Worm (Caenorhabditis elegans) whole organism, L2 larva: Measurements from ENCODE around the gene trd-1.

ENCODE experiments used
- C34F6.9 ChIP-seq: fragments of 150-350 bp; optimal IDR thresholded peaks from 2 replicates; lab custom pipeline; 2014; ENCODE audit warnings: missing biosample characterization, missing genetic modification characterization
- F13H6.1 ChIP-seq: sonication (generic microtip); optimal IDR thresholded peaks from 2 replicates; lab custom pipeline; 2016; ENCODE audit warnings: missing genetic modification characterization, missing compliant biosample characterization
- R02D3.7 ChIP-seq: fragments of 150-350 bp; optimal IDR thresholded peaks from 2 replicates; lab custom pipeline; 2014; ENCODE audit warnings: missing biosample characterization, missing genetic modification characterization
- Y55F3AM.14 ChIP-seq: fragments of 200-800 bp; sonication (Bioruptor generic); optimal IDR thresholded peaks from 2 replicates; lab custom pipeline; 2018; ENCODE audit warnings: mild to moderate bottlenecking, missing genetic modification characterization, missing compliant biosample characterization
- ZK546.5 ChIP-seq: sonication (generic microtip); optimal IDR thresholded peaks from 2 replicates; lab custom pipeline; 2017; ENCODE audit warnings: missing biosample characterization, missing genetic modification characterization
- ama-1 ChIP-seq: fragments of 150-350 bp; optimal IDR thresholded peaks from 2 replicates; lab custom pipeline; 2018; ENCODE audit warnings: inconsistent platforms
- blmp-1 ChIP-seq: sonication (generic microtip); optimal IDR thresholded peaks from 2 replicates; lab custom pipeline; 2017; ENCODE audit warnings: missing genetic modification characterization, mild to moderate bottlenecking, missing compliant biosample characterization, antibody characterized with exemption, moderate library complexity; ENCODE audit not compliant: insufficient read depth
- crh-2 ChIP-seq: sonication (generic microtip); optimal IDR thresholded peaks from 2 replicates; lab custom pipeline; 2017; ENCODE audit warnings: missing biosample characterization, missing genetic modification characterization
- dmd-4 ChIP-seq: sonication (generic microtip); optimal IDR thresholded peaks from 2 replicates; lab custom pipeline; 2017; ENCODE audit warnings: missing biosample characterization, missing genetic modification characterization
- egl-27 ChIP-seq: sonication (generic microtip); optimal IDR thresholded peaks from 3 replicates; lab custom pipeline; 2017; ENCODE audit warnings: missing biosample characterization, missing genetic modification reagents, missing genetic modification characterization
- fos-1 ChIP-seq: fragments of 150-350 bp; optimal IDR thresholded peaks from 2 replicates; lab custom pipeline; 2014; ENCODE audit warnings: missing biosample characterization, missing genetic modification characterization
- gmeb-1 ChIP-seq: fragments of 150-350 bp; optimal IDR thresholded peaks from 2 replicates; lab custom pipeline; 2014; ENCODE audit warnings: missing biosample characterization, missing genetic modification characterization
- lin-11 ChIP-seq: fragments of 150-350 bp; sonication (generic microtip); optimal IDR thresholded peaks from 2 replicates; lab custom pipeline; 2014; ENCODE audit warnings: missing biosample characterization, missing genetic modification characterization, inconsistent platforms, mixed read lengths
- lin-13 ChIP-seq: fragments of 150-350 bp; optimal IDR thresholded peaks from 2 replicates; lab custom pipeline; 2014; ENCODE audit warnings: missing biosample characterization, missing genetic modification reagents, missing genetic modification characterization
- lin-39 ChIP-seq: fragments of 150-350 bp; optimal IDR thresholded peaks from 2 replicates; lab custom pipeline; 2014; ENCODE audit warnings: missing biosample characterization, missing genetic modification reagents, missing genetic modification characterization
- lsy-2 ChIP-seq, 2 experiments: fragments of 150-350 bp in 1 of 2; sonication (generic microtip) in 1 of 2; optimal IDR thresholded peaks; 2 replicates each; lab custom pipeline; 2014 to 2017; ENCODE audit warnings: missing biosample characterization in 2 of 2, missing genetic modification characterization in 2 of 2
- mbf-1 ChIP-seq: sonication (generic microtip); optimal IDR thresholded peaks from 2 replicates; lab custom pipeline; 2017; ENCODE audit warnings: missing biosample characterization, missing genetic modification characterization
- nhr-11 ChIP-seq: fragments of 150-350 bp; optimal IDR thresholded peaks from 2 replicates; lab custom pipeline; 2014; ENCODE audit warnings: missing biosample characterization, missing genetic modification characterization
- nhr-129 ChIP-seq: fragments of 150-350 bp; optimal IDR thresholded peaks from 2 replicates; lab custom pipeline; 2014; ENCODE audit warnings: missing biosample characterization, missing genetic modification characterization
- nhr-21 ChIP-seq: fragments of 150-350 bp; optimal IDR thresholded peaks from 2 replicates; lab custom pipeline; 2014; ENCODE audit warnings: missing biosample characterization, missing genetic modification characterization
- nhr-237 ChIP-seq: fragments of 150-350 bp; optimal IDR thresholded peaks from 2 replicates; lab custom pipeline; 2014; ENCODE audit warnings: missing biosample characterization, missing genetic modification characterization
- nhr-25 ChIP-seq: fragments of 150-350 bp; sonication (generic microtip); optimal IDR thresholded peaks from 3 replicates; lab custom pipeline; 2014; ENCODE audit warnings: missing biosample characterization, missing genetic modification characterization
- nhr-77 ChIP-seq: fragments of 150-350 bp; optimal IDR thresholded peaks from 2 replicates; lab custom pipeline; 2014; ENCODE audit warnings: missing biosample characterization, missing genetic modification characterization
- peb-1 ChIP-seq: fragments of 150-350 bp; optimal IDR thresholded peaks from 2 replicates; lab custom pipeline; 2014; ENCODE audit warnings: missing biosample characterization, missing genetic modification characterization
- sem-4 ChIP-seq: fragments of 150-350 bp; optimal IDR thresholded peaks from 2 replicates; lab custom pipeline; 2014; ENCODE audit warnings: missing biosample characterization, missing genetic modification reagents, missing genetic modification characterization
- skn-1 ChIP-seq: sonication (generic microtip); optimal IDR thresholded peaks from 2 replicates; lab custom pipeline; 2017; ENCODE audit warnings: missing biosample characterization, missing genetic modification characterization
- sma-3 ChIP-seq: sonication (generic microtip); optimal IDR thresholded peaks from 2 replicates; lab custom pipeline; 2016; ENCODE audit warnings: missing genetic modification reagents, missing genetic modification characterization, missing compliant biosample characterization
- sma-9 ChIP-seq, 2 experiments: fragments of 150-350 bp in 1 of 2; sonication (generic microtip) in 1 of 2; optimal IDR thresholded peaks; 2 replicates each; lab custom pipeline; 2014 to 2016; ENCODE audit warnings: missing genetic modification characterization in 2 of 2, mild to moderate bottlenecking in 1 of 2, missing biosample characterization in 1 of 2, missing compliant biosample characterization in 1 of 2, missing genetic modification reagents in 1 of 2, moderate library complexity in 1 of 2
- snpc-4 ChIP-seq: fragments of 150-350 bp; optimal IDR thresholded peaks from 2 replicates; lab custom pipeline; 2014; ENCODE audit warnings: missing biosample characterization, missing genetic modification characterization
- unc-62 ChIP-seq: fragments of 150-350 bp; optimal IDR thresholded peaks from 2 replicates; lab custom pipeline; 2014; ENCODE audit warnings: missing biosample characterization, missing genetic modification reagents, missing genetic modification characterization
- zag-1 ChIP-seq: fragments of 150-350 bp; optimal IDR thresholded peaks from 2 replicates; lab custom pipeline; 2014; ENCODE audit warnings: missing biosample characterization, missing genetic modification characterization
- ztf-1 ChIP-seq: fragments of 200-800 bp; sonication (Bioruptor generic); conservative IDR thresholded peaks from 2 replicates; pipeline ENCODE4 v1.3.6; 2022; ENCODE audit warnings: missing genetic modification characterization, missing compliant biosample characterization
- ztf-4 ChIP-seq: fragments of 150-350 bp; optimal IDR thresholded peaks from 2 replicates; lab custom pipeline; 2014; ENCODE audit warnings: missing biosample characterization, missing genetic modification characterization

Gene trd-1

DNA sequence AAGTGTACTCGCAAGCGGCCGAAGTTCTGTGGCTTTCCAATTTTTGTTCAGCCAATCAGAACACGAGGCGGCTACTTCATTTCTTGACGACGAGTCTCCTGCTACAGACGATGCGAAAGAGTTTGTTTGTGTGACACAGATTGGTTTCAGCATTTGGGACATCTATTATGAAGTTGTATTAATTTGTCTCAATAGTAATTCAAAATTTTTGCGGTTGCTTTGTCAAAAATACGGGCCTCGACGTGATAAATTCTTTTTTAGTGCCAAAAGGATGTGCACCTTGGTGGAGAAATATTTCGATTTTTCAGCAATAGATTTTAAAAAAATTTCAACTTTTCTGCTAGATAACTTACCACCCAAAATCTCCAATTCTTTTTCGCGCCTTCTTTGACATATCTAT lies 15.5 kb upstream of the trd-1 start:
- TF ChIP-seq egl-27 (tag; lab: Kevin White, UChicago) (no peak), zag-1 (no peak), peb-1 (tag; lab: Kevin White, UChicago) (no peak)

DNA sequence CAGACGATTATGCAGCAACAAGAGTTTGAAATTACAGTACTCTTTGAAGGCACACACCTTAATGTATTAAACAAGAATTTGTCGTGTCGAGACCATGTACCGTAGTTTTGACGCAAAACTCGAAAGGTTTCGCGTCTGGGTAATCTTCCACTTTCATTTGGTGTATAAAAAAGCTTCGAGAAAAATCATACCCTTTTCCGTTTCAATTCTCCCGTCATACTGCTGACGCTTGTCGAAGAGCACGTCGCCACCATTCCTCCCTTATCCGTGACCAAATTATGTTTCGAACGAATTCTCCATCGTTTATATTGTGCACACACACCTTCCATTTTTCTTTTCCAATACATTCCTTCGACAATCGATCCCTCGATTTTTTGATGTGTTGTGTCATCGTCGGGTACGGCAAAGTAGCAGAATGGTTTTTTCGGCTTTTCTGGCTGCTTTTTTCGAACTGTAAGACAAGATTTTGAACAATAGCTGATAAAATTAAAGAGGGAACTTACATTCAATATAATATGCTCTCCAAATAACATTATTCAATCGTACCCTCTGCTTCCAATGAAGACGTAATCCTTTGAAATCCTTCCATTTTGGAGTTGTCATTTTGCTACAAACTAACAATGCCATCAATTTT lies 12.1 kb upstream of the trd-1 start:
- TF ChIP-seq ama-1 (lab: Kevin White, UChicago): peak; percentile 32
- TF ChIP-seq egl-27 (tag; lab: Kevin White, UChicago): no peak
- no peak for TF ChIP-seq lin-39 (tag; lab: Kevin White, UChicago)

DNA sequence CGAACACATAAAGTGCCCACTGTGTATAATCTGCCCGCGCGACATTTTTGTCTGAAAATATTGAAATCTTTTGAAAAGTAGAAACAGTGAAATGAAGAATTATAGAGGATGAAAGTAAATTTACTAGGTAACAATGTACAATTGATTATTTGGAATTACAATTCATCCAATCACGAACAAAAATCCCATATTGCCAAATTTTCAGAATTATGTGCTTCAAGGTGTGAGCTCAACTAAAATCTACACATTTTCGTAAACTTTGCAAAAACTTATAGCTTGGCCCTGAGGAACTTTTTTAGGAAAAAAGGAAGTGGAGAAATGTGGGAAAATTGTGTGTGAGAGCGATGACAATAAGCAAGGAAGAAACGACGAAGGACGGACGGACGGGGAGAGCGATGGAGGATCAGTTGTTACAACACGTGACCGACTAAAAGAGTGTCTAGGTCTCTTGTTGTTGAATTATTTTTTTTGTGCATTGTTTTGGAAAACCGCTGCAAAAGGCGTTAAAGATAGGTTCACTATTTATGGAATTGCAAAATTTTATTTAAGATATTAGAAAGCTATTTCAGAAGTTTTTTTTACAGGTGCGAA lies 11.3 kb upstream of the trd-1 start, which contains the start of gene mml-1:
mml-1 (minus strand) TSS at position 51 of the 591 bp plus-strand sequence.
- TF ChIP-seq C34F6.9: peak; percentile 57
- peak; percentile 23 for TF ChIP-seq crh-2 (tag; lab: Kevin White, UChicago)
- peak; percentile 2 for TF ChIP-seq lin-13
- peak; percentile 85 for TF ChIP-seq ama-1 (lab: Kevin White, UChicago)
- TF ChIP-seq Y55F3AM.14 (GFP tag; lab: Kevin White, UChicago): no peak
- TF ChIP-seq ZK546.5 (tag; lab: Kevin White, UChicago): no peak
- TF ChIP-seq nhr-129 (tag; lab: Kevin White, UChicago): peak; percentile 51
- no peak for TF ChIP-seq lin-39 (tag; lab: Kevin White, UChicago)
- no peak for TF ChIP-seq nhr-21
- peak in 1 of 2 experiments; percentile 31 for TF ChIP-seq lsy-2 (tag; optimal IDR thresholded peaks at IDR 0.05; lab: Kevin White, UChicago)

DNA sequence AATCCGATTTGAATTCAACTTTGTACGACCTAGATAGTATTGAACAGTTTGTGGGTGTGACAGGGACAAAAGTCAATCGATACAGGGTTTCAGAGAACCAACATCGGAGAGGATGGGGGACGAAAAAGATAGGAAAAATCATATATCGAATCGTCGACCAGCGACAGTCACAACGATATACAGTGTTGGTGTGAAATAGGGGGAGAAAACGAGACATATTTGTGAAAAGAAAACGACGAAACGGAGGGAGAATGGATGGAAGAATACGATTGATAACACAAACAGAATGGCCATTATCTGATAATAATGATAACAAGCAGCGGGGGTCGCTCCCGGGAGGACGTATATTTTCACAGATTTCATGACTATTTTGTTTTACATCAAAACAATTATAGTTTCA lies 10.6 kb upstream of the trd-1 start:
- TF ChIP-seq blmp-1 (tag; lab: Kevin White, UChicago): no peak
- TF ChIP-seq F13H6.1: no peak
- no peak for TF ChIP-seq mbf-1 (tag; lab: Kevin White, UChicago)
- no peak for TF ChIP-seq unc-62 (GFP tag; lab: Kevin White, UChicago)
- no peak for TF ChIP-seq sem-4 (tag; lab: Kevin White, UChicago)
- TF ChIP-seq nhr-25 (tag; lab: Kevin White, UChicago): no peak
- TF ChIP-seq nhr-77 (tag; lab: Kevin White, UChicago): no peak
- TF ChIP-seq Y55F3AM.14 (GFP tag; lab: Kevin White, UChicago): no peak
- TF ChIP-seq zag-1: no peak
- peak; percentile 7 for TF ChIP-seq ama-1 (lab: Kevin White, UChicago)
- no peak for TF ChIP-seq ztf-4
- peak; percentile 39 for TF ChIP-seq nhr-129 (tag; lab: Kevin White, UChicago)
- peak; percentile 24 for TF ChIP-seq crh-2 (tag; lab: Kevin White, UChicago)
- TF ChIP-seq nhr-11 (tag; lab: Kevin White, UChicago): no peak
- TF ChIP-seq nhr-21: peak; percentile 30
- TF ChIP-seq snpc-4 (tag; lab: Kevin White, UChicago): no peak
- TF ChIP-seq dmd-4: no peak
- TF ChIP-seq ztf-1 (GFP tag; lab: Robert Waterston, UW): no peak
- no peak for TF ChIP-seq gmeb-1 (tag; lab: Kevin White, UChicago)
- no peak for TF ChIP-seq R02D3.7 (tag; lab: Kevin White, UChicago)
- TF ChIP-seq egl-27 (tag; lab: Kevin White, UChicago): no peak
- TF ChIP-seq lin-11 (tag; lab: Kevin White, UChicago): no peak
- TF ChIP-seq sma-3 (GFP tag; lab: Kevin White, UChicago): peak; percentile 52
- TF ChIP-seq lin-13: no peak
- TF ChIP-seq skn-1 (tag; lab: Kevin White, UChicago): no peak
- peak; percentile 9 for TF ChIP-seq sma-9 (GFP tag; optimal IDR thresholded peaks at IDR 0.05; lab: Kevin White, UChicago)
- TF ChIP-seq sma-9 (tag; optimal IDR thresholded peaks at IDR 0.05; lab: Kevin White, UChicago): no peak
- TF ChIP-seq fos-1 (tag; lab: Kevin White, UChicago): peak; percentile 88
- no peak for TF ChIP-seq nhr-237 (tag; lab: Kevin White, UChicago)
